Worm (Caenorhabditis elegans) whole organism, young adult: ENCODE results near the gene elo-9.

Source experiments
- B0336.3 ChIP-seq: fragments of 200-800 bp; sonication (Bioruptor generic); IDR thresholded peaks from 2 replicates; pipeline ENCODE4 v1.3.6; 2022; ENCODE audit warnings: missing genetic modification characterization, missing compliant biosample characterization
- C17E4.6 ChIP-seq: fragments of 200-800 bp; sonication (Bioruptor generic); IDR thresholded peaks from 2 replicates; pipeline ENCODE4 v1.3.6; 2022; ENCODE audit warnings: missing genetic modification reagents, missing genetic modification characterization, missing compliant biosample characterization
- F23B12.7 ChIP-seq: sonication (generic microtip); optimal IDR thresholded peaks from 2 replicates; lab custom pipeline; 2017; ENCODE audit warnings: missing genetic modification characterization, mild to moderate bottlenecking, missing compliant biosample characterization, antibody characterized with exemption, moderate library complexity; ENCODE audit not compliant: insufficient read depth
- F33H1.4 ChIP-seq: fragments of 200-800 bp; sonication (Bioruptor generic); IDR thresholded peaks from 2 replicates; pipeline ENCODE4 v1.3.6; 2022; ENCODE audit warnings: missing genetic modification reagents, missing genetic modification characterization, missing compliant biosample characterization
- F49E8.2 ChIP-seq: sonication (generic microtip); optimal IDR thresholded peaks from 3 replicates; lab custom pipeline; 2017; ENCODE audit warnings: missing genetic modification characterization, mild to moderate bottlenecking, missing compliant biosample characterization, antibody characterized with exemption, moderate library complexity; ENCODE audit not compliant: insufficient read depth
- F55B11.4 ChIP-seq: sonication (generic microtip); optimal IDR thresholded peaks from 2 replicates; lab custom pipeline; 2016; ENCODE audit warnings: missing compliant biosample characterization, missing genetic modification characterization, borderline replicate concordance; ENCODE audit not compliant: insufficient read depth
- Y53G8AR.9 ChIP-seq: fragments of 200-800 bp; sonication (Bioruptor generic); conservative IDR thresholded peaks from 2 replicates; pipeline ENCODE4 v1.3.6; 2022; ENCODE audit warnings: missing genetic modification reagents, missing genetic modification characterization, missing compliant biosample characterization
- Y67H2A.10 ChIP-seq: fragments of 200-800 bp; sonication (Bioruptor generic); conservative IDR thresholded peaks from 2 replicates; pipeline ENCODE4 v1.3.6; 2022; ENCODE audit warnings: missing genetic modification reagents, missing genetic modification characterization, missing compliant biosample characterization
- aptf-2 ChIP-seq: fragments of 200-800 bp; sonication (Bioruptor generic); conservative IDR thresholded peaks from 2 replicates; pipeline ENCODE4 v1.3.6; 2022; ENCODE audit warnings: missing genetic modification reagents, missing genetic modification characterization, missing compliant biosample characterization
- aptf-3 ChIP-seq: fragments of 200-800 bp; sonication (Bioruptor generic); IDR thresholded peaks from 2 replicates; pipeline ENCODE4 v1.3.6; 2022; ENCODE audit warnings: missing genetic modification characterization, missing compliant biosample characterization
- athp-1 ChIP-seq: sonication (generic microtip); optimal IDR thresholded peaks from 2 replicates; lab custom pipeline; 2017; ENCODE audit warnings: mild to moderate bottlenecking, missing genetic modification characterization, missing compliant biosample characterization
- bed-2 ChIP-seq: fragments of 200-800 bp; sonication (Bioruptor generic); IDR thresholded peaks from 2 replicates; pipeline ENCODE4 v1.3.6; 2022; ENCODE audit warnings: missing genetic modification reagents, missing genetic modification characterization, missing compliant biosample characterization
- ccch-3 ChIP-seq: fragments of 200-800 bp; sonication (Bioruptor generic); optimal IDR thresholded peaks from 2 replicates; lab custom pipeline; 2018; ENCODE audit warnings: mild to moderate bottlenecking, missing genetic modification characterization, missing compliant biosample characterization
- cebp-1 ChIP-seq, 2 experiments: fragments of 200-800 bp in 1 of 2; sonication (Bioruptor generic) in 1 of 2; sonication (generic microtip) in 1 of 2; IDR thresholded peaks in 1 of 2; optimal IDR thresholded peaks in 1 of 2; 2 replicates each; pipeline versions ENCODE4 v1.3.6 to Lab custom; 2017 to 2022; ENCODE audit warnings: missing compliant biosample characterization in 2 of 2, missing genetic modification characterization in 2 of 2, mild to moderate bottlenecking in 1 of 2, missing genetic modification reagents in 1 of 2, moderate library complexity in 1 of 2
- ceh-27 ChIP-seq: fragments of 200-800 bp; sonication (Bioruptor generic); optimal IDR thresholded peaks from 2 replicates; lab custom pipeline; 2018; ENCODE audit warnings: mild to moderate bottlenecking, missing genetic modification characterization, moderate library complexity, missing compliant biosample characterization
- ceh-40 ChIP-seq: fragments of 200-800 bp; sonication (Bioruptor generic); IDR thresholded peaks from 2 replicates; pipeline ENCODE4 v1.3.6; 2022; ENCODE audit warnings: missing genetic modification characterization, missing compliant biosample characterization
- ceh-58 ChIP-seq: fragments of 200-800 bp; sonication (Bioruptor generic); IDR thresholded peaks from 2 replicates; pipeline ENCODE4 v1.3.6; 2022; ENCODE audit warnings: missing genetic modification characterization, missing compliant biosample characterization
- ceh-91 ChIP-seq: fragments of 200-800 bp; sonication (Bioruptor generic); IDR thresholded peaks from 2 replicates; pipeline ENCODE4 v1.3.6; 2022; ENCODE audit warnings: missing genetic modification reagents, missing genetic modification characterization, missing compliant biosample characterization
- efl-1 ChIP-seq: fragments of 150-350 bp; optimal IDR thresholded peaks from 2 replicates; lab custom pipeline; 2014; ENCODE audit warnings: missing biosample characterization, missing genetic modification reagents, missing genetic modification characterization
- egl-18 ChIP-seq: fragments of 200-800 bp; sonication (Bioruptor generic); IDR thresholded peaks from 2 replicates; pipeline ENCODE4 v1.3.6; 2022; ENCODE audit warnings: missing genetic modification reagents, missing genetic modification characterization, missing compliant biosample characterization
- egl-44 ChIP-seq: fragments of 200-800 bp; sonication (Bioruptor generic); IDR thresholded peaks from 2 replicates; pipeline ENCODE4 v1.3.6; 2022; ENCODE audit warnings: missing genetic modification reagents, missing genetic modification characterization, missing compliant biosample characterization
- him-1 ChIP-seq: sonication (generic microtip); optimal IDR thresholded peaks from 2 replicates; lab custom pipeline; 2016; ENCODE audit warnings: missing genotype, missing genetic modification reagents, missing genetic modification characterization, missing compliant biosample characterization
- hmg-20 ChIP-seq: fragments of 200-800 bp; sonication (Bioruptor generic); IDR thresholded peaks from 2 replicates; pipeline ENCODE4 v1.3.6; 2022; ENCODE audit warnings: missing genetic modification reagents, missing genetic modification characterization, missing compliant biosample characterization
- hsf-1 ChIP-seq: fragments of 200-800 bp; sonication (Bioruptor generic); IDR thresholded peaks from 2 replicates; pipeline ENCODE4 v1.3.6; 2022; ENCODE audit warnings: missing genetic modification reagents, missing genetic modification characterization, missing compliant biosample characterization
- lag-1 ChIP-seq: fragments of 200-800 bp; sonication (Bioruptor generic); IDR thresholded peaks from 2 replicates; pipeline ENCODE4 v1.3.6; 2022; ENCODE audit warnings: missing genetic modification reagents, missing genetic modification characterization, missing compliant biosample characterization
- let-607 ChIP-seq, 2 experiments: fragments of 200-800 bp in 1 of 2; sonication (Bioruptor generic) in 1 of 2; sonication (generic microtip) in 1 of 2; optimal IDR thresholded peaks; 2 replicates each; lab custom pipeline; 2016 to 2018; ENCODE audit warnings: mild to moderate bottlenecking in 2 of 2, missing compliant biosample characterization in 2 of 2, missing genetic modification characterization in 2 of 2, moderate library complexity in 2 of 2, missing genotype in 1 of 2
- lin-26 ChIP-seq: fragments of 200-800 bp; sonication (Bioruptor generic); IDR thresholded peaks from 2 replicates; pipeline ENCODE4 v1.3.6; 2022; ENCODE audit warnings: missing genetic modification reagents, missing genetic modification characterization, missing compliant biosample characterization
- lin-35 ChIP-seq, 3 experiments: fragments of 150-350 bp in 2 of 3; sonication (generic microtip) in 1 of 3; optimal IDR thresholded peaks; 2 replicates each; lab custom pipeline; 2014 to 2018; ENCODE audit warnings: missing biosample characterization in 3 of 3, missing genetic modification characterization in 3 of 3, missing genetic modification reagents in 3 of 3
- lin-54 ChIP-seq: fragments of 200-800 bp; sonication (Bioruptor generic); optimal IDR thresholded peaks from 2 replicates; lab custom pipeline; 2018; ENCODE audit warnings: mild to moderate bottlenecking, missing genetic modification characterization, missing compliant biosample characterization
- lir-1 ChIP-seq: fragments of 200-800 bp; sonication (Bioruptor generic); conservative IDR thresholded peaks from 2 replicates; pipeline ENCODE4 v1.3.6; 2022; ENCODE audit warnings: missing genetic modification reagents, missing genetic modification characterization, missing compliant biosample characterization
- lsl-1 ChIP-seq: fragments of 200-800 bp; sonication (Bioruptor generic); optimal IDR thresholded peaks from 2 replicates; lab custom pipeline; 2018; ENCODE audit warnings: mild to moderate bottlenecking, missing genetic modification characterization, moderate library complexity, missing compliant biosample characterization
- madf-10 ChIP-seq: sonication (generic microtip); optimal IDR thresholded peaks from 2 replicates; lab custom pipeline; 2016; ENCODE audit warnings: mild to moderate bottlenecking, missing genetic modification characterization, missing compliant biosample characterization
- nfyb-1 ChIP-seq: fragments of 200-800 bp; sonication (Bioruptor generic); IDR thresholded peaks from 2 replicates; pipeline ENCODE4 v1.3.6; 2022; ENCODE audit warnings: missing genetic modification reagents, missing genetic modification characterization, missing compliant biosample characterization
- nhr-80 ChIP-seq: sonication (generic microtip); optimal IDR thresholded peaks from 2 replicates; lab custom pipeline; 2016; ENCODE audit warnings: missing genetic modification characterization, missing compliant biosample characterization
- rcor-1 ChIP-seq: fragments of 200-800 bp; sonication (Bioruptor generic); IDR thresholded peaks from 2 replicates; pipeline ENCODE4 v1.3.6; 2022; ENCODE audit warnings: missing genetic modification reagents, missing genetic modification characterization, missing compliant biosample characterization
- rec-8 ChIP-seq, 2 experiments: sonication (generic microtip); optimal IDR thresholded peaks; 2 replicates each; lab custom pipeline; 2016; ENCODE audit warnings: mild to moderate bottlenecking in 2 of 2, missing genetic modification characterization in 2 of 2, missing genetic modification reagents in 2 of 2, missing genotype in 2 of 2, missing biosample characterization in 1 of 2, missing compliant biosample characterization in 1 of 2, moderate library complexity in 1 of 2
- repo-1 ChIP-seq: sonication (generic microtip); optimal IDR thresholded peaks from 2 replicates; lab custom pipeline; 2017; ENCODE audit warnings: mild to moderate bottlenecking, missing genetic modification characterization, missing compliant biosample characterization
- sea-2 ChIP-seq: fragments of 200-800 bp; sonication (Bioruptor generic); IDR thresholded peaks from 2 replicates; pipeline ENCODE4 v1.3.6; 2022; ENCODE audit warnings: missing genetic modification characterization, missing compliant biosample characterization
- snpc-1.3 ChIP-seq: sonication (generic microtip); optimal IDR thresholded peaks from 2 replicates; lab custom pipeline; 2017; ENCODE audit warnings: missing genetic modification characterization, mild to moderate bottlenecking, missing compliant biosample characterization, antibody characterized with exemption, moderate library complexity, missing genotype, missing genetic modification reagents; ENCODE audit not compliant: insufficient read depth
- snpc-3.4 ChIP-seq: sonication (generic microtip); optimal IDR thresholded peaks from 2 replicates; lab custom pipeline; 2017; ENCODE audit warnings: missing genetic modification characterization, mild to moderate bottlenecking, missing compliant biosample characterization, antibody characterized with exemption, moderate library complexity, missing genotype, missing genetic modification reagents
- xnd-1 ChIP-seq: sonication (generic microtip); optimal IDR thresholded peaks from 2 replicates; lab custom pipeline; 2016; ENCODE audit warnings: missing genotype, missing genetic modification reagents, missing genetic modification characterization, missing compliant biosample characterization
- zim-3 ChIP-seq: sonication (generic microtip); optimal IDR thresholded peaks from 2 replicates; lab custom pipeline; 2017; ENCODE audit warnings: mild to moderate bottlenecking, missing genetic modification characterization, moderate library complexity, missing compliant biosample characterization
- ztf-25 ChIP-seq: fragments of 200-800 bp; sonication (Bioruptor generic); IDR thresholded peaks from 2 replicates; pipeline ENCODE4 v1.3.6; 2022; ENCODE audit warnings: missing genetic modification reagents, missing genetic modification characterization, missing compliant biosample characterization
- ztf-3 ChIP-seq: fragments of 200-800 bp; sonication (Bioruptor generic); optimal IDR thresholded peaks from 2 replicates; lab custom pipeline; 2018; ENCODE audit warnings: mild to moderate bottlenecking, missing genetic modification characterization, missing compliant biosample characterization

elo-9 gene

DNA sequence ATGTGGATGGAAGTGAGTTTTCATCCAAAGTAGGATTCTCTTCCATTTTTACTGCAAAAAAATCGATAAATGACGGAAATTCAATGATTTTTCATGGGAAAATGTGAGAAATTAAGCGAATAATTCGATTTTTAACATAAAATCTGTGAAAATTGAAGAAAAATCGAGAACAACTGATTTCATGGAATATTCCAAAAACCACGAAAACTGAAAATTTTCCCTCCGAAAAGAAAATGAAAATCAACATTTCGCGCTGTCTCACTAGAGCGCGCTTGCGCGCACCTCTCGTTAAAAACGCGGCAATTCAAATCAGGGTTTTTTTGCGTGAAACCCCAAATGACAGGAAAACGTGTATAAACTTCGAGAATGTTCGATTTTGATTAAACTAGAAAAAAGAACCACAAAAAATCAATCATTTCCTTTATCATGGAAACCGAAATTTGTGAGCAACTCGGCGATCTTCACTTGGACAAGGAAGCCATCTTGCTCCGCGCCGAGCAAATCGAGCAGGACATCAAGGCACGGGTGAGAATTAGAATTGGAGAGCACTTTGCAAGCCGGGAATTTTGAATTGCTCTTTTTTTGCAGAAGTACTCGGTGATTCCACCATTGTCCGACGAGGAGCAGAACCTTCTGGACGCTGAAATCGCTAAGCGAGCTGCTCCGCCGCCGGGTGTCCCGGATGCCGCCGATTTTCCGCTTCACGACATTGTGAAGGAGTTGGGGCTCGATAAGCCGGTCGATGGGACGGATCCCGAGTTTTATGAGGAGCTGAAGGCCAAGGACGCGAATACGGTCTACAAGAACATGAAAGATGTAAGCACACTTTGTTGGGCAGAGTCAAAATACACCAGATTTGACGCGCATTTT, 46.7 kb upstream of the elo-9 start, which contains the start of the genes Y53F4B.9 and Y53F4B.11 (continued):
- no peak for TF ChIP-seq ceh-58
- TF ChIP-seq cebp-1 (GFP tag; IDR thresholded peaks at IDR 0.05; lab: Robert Waterston, UW), result peak; percentile 65
- TF ChIP-seq cebp-1 (tag; optimal IDR thresholded peaks at IDR 0.05; lab: Kevin White, UChicago), result peak; percentile 61
- no peak; the same call in 1 of the 2 replicates for TF ChIP-seq nfyb-1 (GFP tag; lab: Robert Waterston, UW)
- TF ChIP-seq ztf-3 (GFP tag; lab: Kevin White, UChicago), result no peak
- peak; percentile 94 for TF ChIP-seq xnd-1 (tag; lab: Kevin White, UChicago)
- peak; percentile 100 for TF ChIP-seq efl-1 (GFP tag; lab: Kevin White, UChicago)
- no peak for TF ChIP-seq let-607 (tag; optimal IDR thresholded peaks at IDR 0.05; lab: Kevin White, UChicago)
- no peak for TF ChIP-seq ceh-40 (GFP tag; lab: Robert Waterston, UW)
- TF ChIP-seq ceh-91 (GFP tag; lab: Robert Waterston, UW), result peak; percentile 97
- TF ChIP-seq hmg-20 (GFP tag; lab: Robert Waterston, UW), result 0 out of 2 replicates have a peak, but pooled peaks have one; percentile 13
- TF ChIP-seq hsf-1 (GFP tag; lab: Robert Waterston, UW), result peak; percentile 94
- no peak for TF ChIP-seq ccch-3
- no peak for TF ChIP-seq sea-2 (GFP tag; lab: Robert Waterston, UW)
- no peak for TF ChIP-seq egl-44 (GFP tag; lab: Robert Waterston, UW)
- TF ChIP-seq aptf-3 (GFP tag; lab: Robert Waterston, UW), result no peak
- TF ChIP-seq F49E8.2 (tag; lab: Kevin White, UChicago), result peak; percentile 88
- TF ChIP-seq lin-54, result peak; percentile 100
- 0 out of 2 replicates have a peak, but pooled peaks have one; percentile 31 for TF ChIP-seq ztf-25
- peak; percentile 74; the same call in 1 of the 2 replicates for TF ChIP-seq aptf-2 (GFP tag; lab: Robert Waterston, UW)
- peak; percentile 90 for TF ChIP-seq Y53G8AR.9 (GFP tag; lab: Robert Waterston, UW)
- TF ChIP-seq him-1 (tag; lab: Kevin White, UChicago), result peak; percentile 55
- peak; percentile 88 for TF ChIP-seq F33H1.4 (GFP tag; lab: Robert Waterston, UW)
- no peak for TF ChIP-seq repo-1
- TF ChIP-seq rec-8 (tag; optimal IDR thresholded peaks at IDR 0.05; lab: Kevin White, UChicago), result no peak
- peak; percentile 92 for TF ChIP-seq B0336.3
- no peak for TF ChIP-seq zim-3 (tag; lab: Kevin White, UChicago)
- peak; percentile 77 for TF ChIP-seq lir-1 (GFP tag; lab: Robert Waterston, UW)
- TF ChIP-seq C17E4.6, result peak; percentile 73; the same call in 1 of the 2 replicates
- 0 out of 2 replicates have a peak, but pooled peaks have one; percentile 21 for TF ChIP-seq egl-18
- TF ChIP-seq lsl-1, result peak; percentile 85
- peak; percentile 89 to 97 (median 92) for TF ChIP-seq lin-35 (GFP tag; optimal IDR thresholded peaks at IDR 0.05; lab: Kevin White, UChicago)
- peak; percentile 67 for TF ChIP-seq ceh-27 (GFP tag; lab: Kevin White, UChicago)
- no peak for TF ChIP-seq lag-1 (GFP tag; lab: Robert Waterston, UW)
- peak; percentile 83 for TF ChIP-seq rcor-1 (GFP tag; lab: Robert Waterston, UW)
- TF ChIP-seq athp-1 (tag; lab: Kevin White, UChicago), result peak; percentile 69
- 0 out of 2 replicates have a peak, but pooled peaks have one; percentile 10 for TF ChIP-seq lin-26 (GFP tag; lab: Robert Waterston, UW)
- 0 out of 2 replicates have a peak, but pooled peaks have one; percentile 49 for TF ChIP-seq bed-2 (GFP tag; lab: Robert Waterston, UW)
- TF ChIP-seq snpc-3.4, result peak; percentile 87
- no peak for TF ChIP-seq F55B11.4 (tag; lab: Kevin White, UChicago)
- no peak for TF ChIP-seq nhr-80 (tag; lab: Kevin White, UChicago)
- peak; percentile 23 for TF ChIP-seq snpc-1.3
- no peak for TF ChIP-seq madf-10 (tag; lab: Kevin White, UChicago)
- TF ChIP-seq Y67H2A.10 (GFP tag; lab: Robert Waterston, UW), result no peak
- TF ChIP-seq F23B12.7 (tag; lab: Kevin White, UChicago), result peak; percentile 72
